Worm (Caenorhabditis elegans) whole organism, midembryonic: ENCODE results near the gene R11D1.1.

ENCODE experiments used
- T22C8.4 ChIP-seq: fragments of 200-800 bp; sonication (Bioruptor generic); IDR thresholded peaks from 2 replicates; pipeline ENCODE4 v1.3.6; 2022; ENCODE audit warnings: missing genetic modification characterization, missing compliant biosample characterization
- cog-1 ChIP-seq: sonication (generic microtip); optimal IDR thresholded peaks from 2 replicates; lab custom pipeline; 2016; ENCODE audit warnings: missing genetic modification characterization, missing compliant biosample characterization
- flt-1 ChIP-seq: fragments of 200-800 bp; sonication (Bioruptor generic); IDR thresholded peaks from 2 replicates; pipeline ENCODE4 v1.3.6; 2022; ENCODE audit warnings: missing genetic modification characterization, missing compliant biosample characterization
- klf-2 ChIP-seq: fragments of 200-800 bp; sonication (Bioruptor generic); conservative IDR thresholded peaks from 2 replicates; pipeline ENCODE4 v1.3.6; 2022; ENCODE audit warnings: missing genetic modification reagents, missing genetic modification characterization, missing compliant biosample characterization
- med-1 ChIP-seq: sonication (generic microtip); optimal IDR thresholded peaks from 2 replicates; lab custom pipeline; 2017; ENCODE audit warnings: missing genetic modification characterization, mild to moderate bottlenecking, missing compliant biosample characterization, antibody characterized with exemption, missing genetic modification reagents; ENCODE audit not compliant: insufficient read depth
- ref-1 ChIP-seq: fragments of 200-800 bp; sonication (Bioruptor generic); conservative IDR thresholded peaks from 2 replicates; pipeline ENCODE4 v1.3.6; 2022; ENCODE audit warnings: missing genetic modification reagents, missing genetic modification characterization, missing compliant biosample characterization
- tab-1 ChIP-seq: fragments of 200-800 bp; sonication (Bioruptor generic); IDR thresholded peaks from 2 replicates; pipeline ENCODE4 v1.3.6; 2022; ENCODE audit warnings: missing genetic modification characterization, missing compliant biosample characterization
- ztf-23 ChIP-seq: fragments of 200-800 bp; sonication (Bioruptor generic); IDR thresholded peaks from 2 replicates; pipeline ENCODE4 v1.3.6; 2022; ENCODE audit warnings: missing genetic modification reagents, missing genetic modification characterization, missing compliant biosample characterization
- ztf-29 ChIP-seq: fragments of 200-800 bp; sonication (Bioruptor generic); IDR thresholded peaks from 2 replicates; pipeline ENCODE4 v1.3.6; 2022; ENCODE audit warnings: missing genetic modification reagents, missing genetic modification characterization, missing compliant biosample characterization

Gene R11D1.1

DNA sequence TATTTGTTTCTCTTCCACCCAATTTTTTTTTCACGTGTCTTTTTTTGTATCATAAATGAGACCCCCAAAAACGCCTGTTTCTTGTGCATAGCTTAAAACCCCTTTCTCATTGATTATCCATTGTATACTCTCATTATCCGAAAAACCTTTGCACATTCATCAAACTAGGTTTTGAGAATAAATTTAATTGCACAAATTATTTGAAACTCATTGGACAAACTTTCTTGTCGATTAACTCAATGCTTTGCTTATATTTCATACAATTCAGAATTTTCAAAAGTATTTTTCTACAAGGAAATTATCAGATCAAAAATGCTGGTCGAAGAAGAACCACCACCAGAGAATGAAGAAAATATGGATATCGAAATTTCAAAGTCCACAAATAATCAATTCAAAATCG is at the start of gene R11D1.1:
Gene R11D1.1 (plus strand): TSS at position 301 of the 400 bp plus-strand sequence.
- TF ChIP-seq ref-1 (no peak), cog-1 (tag; lab: Kevin White, UChicago) (no peak), klf-2 (GFP tag; lab: Robert Waterston, UW) (no peak), flt-1 (no peak), tab-1 (GFP tag; lab: Robert Waterston, UW) (no peak), T22C8.4 (no peak), ztf-23 (GFP tag; lab: Robert Waterston, UW) (no peak), ztf-29 (GFP tag; lab: Robert Waterston, UW) (no peak), med-1 (GFP tag; lab: Kevin White, UChicago) (no peak)

DNA sequence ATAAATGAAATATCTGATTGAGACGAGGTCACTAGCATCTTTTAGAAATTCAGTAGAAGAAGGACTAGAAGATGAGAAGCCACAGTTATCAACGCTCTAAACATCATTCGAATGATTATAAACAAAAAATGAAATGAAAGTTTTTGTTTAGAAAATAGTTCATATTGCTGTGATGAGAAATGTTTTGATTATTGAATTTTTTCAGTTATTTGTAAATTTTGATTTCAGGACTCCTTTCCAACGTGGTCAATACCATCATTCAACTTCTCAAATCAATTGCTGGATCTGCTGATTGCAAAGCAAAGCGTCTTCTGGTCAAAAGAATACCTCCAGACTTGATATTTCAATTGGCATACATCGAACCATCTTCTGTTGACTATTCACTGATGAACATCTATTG is 46.0 kb upstream of the R11D1.1 start, which contains the start of gene W05B10.6:
Gene W05B10.6 (minus strand): TSS at position 101 of the 400 bp plus-strand sequence.
- no peak for TF ChIP-seq cog-1 (tag; lab: Kevin White, UChicago)
- no peak for TF ChIP-seq ztf-29 (GFP tag; lab: Robert Waterston, UW)

DNA sequence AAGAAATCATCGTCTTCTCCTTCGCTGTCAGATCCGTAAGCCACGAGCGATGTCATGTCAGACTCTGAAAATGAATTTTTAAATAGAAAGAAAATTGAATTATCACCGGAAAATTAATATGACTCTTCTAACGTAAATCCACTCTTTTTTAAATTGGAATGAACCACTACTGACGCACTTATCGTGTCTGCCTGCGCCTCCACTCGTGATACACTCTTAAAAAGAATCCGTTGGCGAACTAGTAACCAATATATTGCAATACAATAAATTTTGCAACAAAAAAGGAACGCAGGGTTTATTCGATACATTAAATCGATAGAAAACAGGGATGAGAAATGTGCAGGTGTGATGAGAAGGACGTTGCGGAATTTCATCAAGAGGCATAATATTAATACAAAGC is 44.8 kb upstream of the R11D1.1 start, which contains the start of gene ccch-3:
Gene ccch-3 (minus strand): TSS at position 262 of the 400 bp plus-strand sequence.
- TF ChIP-seq ztf-29 (GFP tag; lab: Robert Waterston, UW), result no peak
- no peak for TF ChIP-seq ref-1
- TF ChIP-seq klf-2 (GFP tag; lab: Robert Waterston, UW), result no peak
- no peak for TF ChIP-seq tab-1 (GFP tag; lab: Robert Waterston, UW)
- no peak for TF ChIP-seq cog-1 (tag; lab: Kevin White, UChicago)
- TF ChIP-seq med-1 (GFP tag; lab: Kevin White, UChicago), result no peak
- no peak for TF ChIP-seq flt-1
- no peak for TF ChIP-seq ztf-23 (GFP tag; lab: Robert Waterston, UW)
- no peak for TF ChIP-seq T22C8.4

DNA sequence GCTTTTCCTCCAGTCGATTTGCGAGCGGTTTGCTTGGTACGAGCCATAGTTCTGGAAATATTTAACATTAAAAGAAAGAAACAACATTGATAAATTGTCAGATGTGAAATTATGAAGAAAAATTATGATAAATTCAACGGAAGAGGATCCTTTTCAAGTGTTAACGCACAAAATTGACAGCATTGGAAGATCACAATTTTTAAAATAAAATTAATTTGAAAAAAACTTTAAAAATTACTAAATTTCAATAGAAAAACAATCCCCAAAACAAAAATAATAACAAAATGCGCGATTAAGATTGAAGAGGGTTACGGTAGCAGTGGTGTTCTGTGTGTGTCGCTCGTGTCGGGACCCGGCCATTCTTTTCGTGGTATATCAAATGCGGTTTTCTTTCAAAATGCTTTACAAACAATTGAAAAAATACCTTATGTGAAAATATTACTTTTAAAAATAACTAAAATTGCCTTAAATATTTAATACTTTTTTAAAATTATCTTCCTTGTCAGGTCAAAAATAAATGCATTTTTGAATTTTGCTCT is 43.8 kb upstream of the R11D1.1 start, which contains the start of gene his-74:
Gene his-74 (minus strand): TSS at position 51 of the 539 bp plus-strand sequence.
- no peak for TF ChIP-seq cog-1 (tag; lab: Kevin White, UChicago)

DNA sequence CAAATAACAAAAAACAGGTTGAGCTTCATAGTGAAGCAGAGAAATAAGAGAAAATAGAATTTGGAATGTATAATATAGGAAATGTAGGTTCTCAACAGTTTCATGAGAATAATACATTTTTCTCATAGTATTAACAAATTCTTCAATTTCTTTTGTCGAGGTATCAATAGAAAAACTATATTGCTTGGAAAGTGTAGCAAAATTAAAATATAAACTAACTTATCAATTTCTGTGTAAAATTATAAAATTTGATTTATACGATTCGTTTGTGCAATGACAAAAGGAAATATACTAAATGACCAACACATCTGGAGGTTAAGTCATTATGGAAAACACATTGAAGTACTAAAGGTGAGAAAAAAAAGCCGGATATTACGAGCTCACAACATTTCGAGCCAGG is 42.6 kb upstream of the R11D1.1 start, which contains the start of gene W05B10.3:
Gene W05B10.3 (minus strand): TSS at position 101 of the 400 bp plus-strand sequence.
- TF ChIP-seq ref-1 (no peak), med-1 (GFP tag; lab: Kevin White, UChicago) (no peak), tab-1 (GFP tag; lab: Robert Waterston, UW) (no peak), ztf-23 (GFP tag; lab: Robert Waterston, UW) (no peak)

DNA sequence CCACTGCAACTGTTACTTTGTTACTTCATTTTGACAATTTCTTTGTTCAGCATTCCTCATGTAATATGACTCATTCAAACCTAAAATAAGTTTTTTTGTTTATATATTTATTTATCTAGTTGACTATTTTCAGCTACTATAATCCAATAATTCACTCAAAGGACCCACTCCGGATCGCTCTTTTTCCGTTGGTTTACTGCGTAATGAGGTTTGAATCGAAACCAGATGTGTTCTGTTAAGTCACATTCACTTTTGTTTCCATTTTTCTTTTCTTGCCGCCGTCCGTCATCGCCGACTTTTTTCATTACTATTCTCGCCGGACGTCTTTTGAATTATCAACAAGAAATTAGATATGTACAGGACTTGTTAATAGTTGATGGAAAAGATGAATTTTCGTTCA is 40.8 kb upstream of the R11D1.1 start:
- TF ChIP-seq ref-1, result no peak
- TF ChIP-seq med-1 (GFP tag; lab: Kevin White, UChicago), result no peak
- no peak for TF ChIP-seq tab-1 (GFP tag; lab: Robert Waterston, UW)
- no peak for TF ChIP-seq cog-1 (tag; lab: Kevin White, UChicago)
- TF ChIP-seq klf-2 (GFP tag; lab: Robert Waterston, UW), result no peak
- no peak for TF ChIP-seq flt-1
- TF ChIP-seq ztf-23 (GFP tag; lab: Robert Waterston, UW), result no peak
- TF ChIP-seq T22C8.4, result no peak

DNA sequence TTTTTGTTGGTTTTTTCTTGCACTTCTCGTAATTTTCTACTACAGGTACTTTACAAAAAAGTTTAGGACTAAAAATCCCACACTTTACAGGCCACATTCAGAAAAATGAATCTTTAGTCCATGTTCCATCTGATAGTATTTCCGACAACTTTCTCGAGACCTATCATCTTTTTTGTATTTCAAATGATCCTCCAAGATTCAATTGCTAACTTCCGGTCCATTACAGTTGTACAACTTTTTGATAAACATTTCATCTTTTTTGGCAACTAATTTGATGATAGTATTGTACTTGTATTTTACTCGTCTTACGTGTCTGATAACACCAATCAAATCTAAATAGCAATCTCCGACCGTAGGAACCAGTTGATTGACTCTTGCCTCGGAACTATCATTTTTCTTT is 36.8 kb upstream of the R11D1.1 start:
- no peak for TF ChIP-seq klf-2 (GFP tag; lab: Robert Waterston, UW)
- TF ChIP-seq ref-1, result no peak
- TF ChIP-seq med-1 (GFP tag; lab: Kevin White, UChicago), result no peak
- TF ChIP-seq T22C8.4, result no peak
- TF ChIP-seq flt-1, result no peak
- TF ChIP-seq cog-1 (tag; lab: Kevin White, UChicago), result no peak
- TF ChIP-seq ztf-29 (GFP tag; lab: Robert Waterston, UW), result no peak

DNA sequence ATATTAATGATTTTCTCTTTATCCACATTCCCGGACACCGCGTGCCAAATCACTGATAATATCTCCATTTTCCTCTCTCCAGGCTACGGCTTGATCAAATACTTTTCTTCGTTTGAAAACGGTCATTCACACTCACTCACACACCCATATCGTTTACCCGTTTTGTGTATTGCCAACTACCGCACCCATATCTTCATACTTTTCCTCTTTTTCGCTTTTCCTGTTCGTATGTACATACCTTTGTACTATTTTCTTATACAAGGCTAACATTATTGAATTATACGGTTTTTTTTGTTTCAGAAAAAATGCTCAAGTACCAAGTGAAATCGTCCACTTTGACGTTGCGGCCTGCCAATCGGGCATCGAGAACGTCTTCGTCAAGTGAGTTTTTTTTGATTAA is 36.3 kb upstream of the R11D1.1 start, which contains the start of gene W05B10.4:
Gene W05B10.4 (plus strand): TSS at position 301 of the 400 bp plus-strand sequence.
- TF ChIP-seq ztf-29 (GFP tag; lab: Robert Waterston, UW) (no peak), flt-1 (no peak), ref-1 (no peak), cog-1 (tag; lab: Kevin White, UChicago) (no peak), T22C8.4 (no peak), ztf-23 (GFP tag; lab: Robert Waterston, UW) (no peak), med-1 (GFP tag; lab: Kevin White, UChicago) (no peak), tab-1 (GFP tag; lab: Robert Waterston, UW) (no peak), klf-2 (GFP tag; lab: Robert Waterston, UW) (no peak)

DNA sequence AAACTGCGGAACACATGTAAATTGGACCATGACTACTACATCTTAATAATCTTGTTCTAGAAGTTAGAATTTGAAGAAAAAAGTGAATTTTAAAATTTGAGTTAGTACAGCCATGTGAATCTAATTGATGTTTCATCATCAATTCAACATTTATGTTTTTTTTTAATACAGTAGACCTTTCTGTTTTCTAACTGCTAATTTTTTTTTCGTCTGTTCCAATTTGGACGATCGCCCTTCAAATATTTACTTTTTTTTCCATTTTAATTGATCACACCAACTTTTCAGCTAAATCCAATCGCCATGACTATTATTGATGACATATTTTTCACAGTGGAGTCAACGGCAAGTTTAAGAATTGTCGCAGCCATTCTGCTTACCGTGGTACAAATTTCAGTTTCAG is 33.6 kb upstream of the R11D1.1 start, which contains the start of gene srx-116:
Gene srx-116 (plus strand): TSS at position 301 of the 400 bp plus-strand sequence.
- TF ChIP-seq tab-1 (GFP tag; lab: Robert Waterston, UW) (no peak), med-1 (GFP tag; lab: Kevin White, UChicago) (no peak), ztf-23 (GFP tag; lab: Robert Waterston, UW) (no peak), cog-1 (tag; lab: Kevin White, UChicago) (no peak), flt-1 (no peak), ztf-29 (GFP tag; lab: Robert Waterston, UW) (no peak), ref-1 (no peak), T22C8.4 (no peak), klf-2 (GFP tag; lab: Robert Waterston, UW) (no peak)

DNA sequence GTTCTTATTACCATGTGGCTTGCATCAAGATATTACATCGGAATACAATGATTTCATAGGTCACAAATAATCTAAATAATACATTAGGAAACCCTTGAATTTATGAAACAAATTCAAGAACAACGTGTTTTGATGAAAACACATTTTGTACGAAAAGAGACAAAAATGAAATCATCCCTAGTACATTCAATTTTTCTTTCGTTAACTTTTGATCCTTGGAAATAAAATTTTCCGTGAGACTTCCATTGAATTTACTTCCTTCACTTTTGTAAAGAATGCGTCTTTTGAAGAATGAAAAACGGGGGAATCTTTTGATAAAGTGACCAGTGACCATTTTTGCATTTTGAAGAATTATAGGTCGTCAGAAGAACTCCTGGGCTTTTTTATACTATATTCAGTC is 30.4 kb upstream of the R11D1.1 start:
- no peak for TF ChIP-seq klf-2 (GFP tag; lab: Robert Waterston, UW)
- no peak for TF ChIP-seq tab-1 (GFP tag; lab: Robert Waterston, UW)
- TF ChIP-seq ztf-23 (GFP tag; lab: Robert Waterston, UW), result no peak
- TF ChIP-seq flt-1, result no peak
- no peak for TF ChIP-seq T22C8.4
- no peak for TF ChIP-seq med-1 (GFP tag; lab: Kevin White, UChicago)
- TF ChIP-seq ref-1, result no peak
- no peak for TF ChIP-seq ztf-29 (GFP tag; lab: Robert Waterston, UW)
- TF ChIP-seq cog-1 (tag; lab: Kevin White, UChicago), result no peak
